Worm (Caenorhabditis elegans): ENCODE results near the gene mks-5.

DNA sequence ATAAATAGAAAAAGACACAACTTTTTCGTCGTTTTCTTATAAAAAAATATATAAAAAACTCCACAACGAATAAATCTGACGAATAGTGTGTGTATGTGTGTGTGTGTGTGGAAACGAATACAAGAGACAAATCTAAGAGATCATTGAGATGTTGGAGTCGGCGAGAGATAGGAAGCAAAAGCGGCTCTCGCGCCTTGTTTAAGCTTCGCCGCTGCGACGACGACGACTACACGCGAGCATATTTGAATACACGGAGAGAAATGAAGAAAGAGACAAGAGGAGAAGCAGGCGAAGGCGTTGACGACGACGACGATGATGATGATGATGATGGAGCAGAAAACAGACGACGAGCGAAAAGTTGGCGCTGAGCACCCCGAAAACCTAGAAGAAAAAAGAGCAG lies 24.8 kb downstream of the mks-5 start:
- TF ChIP-seq zim-3 (tag; optimal IDR thresholded peaks at IDR 0.05) (no peak), ama-1 (optimal IDR thresholded peaks at IDR 0.05) (no peak), ama-1 (GFP tag; optimal IDR thresholded peaks at IDR 0.05) (no peak), dpl-1 (GFP tag; optimal IDR thresholded peaks at IDR 0.05) (no peak), hmg-20 (GFP tag; IDR thresholded peaks at IDR 0.05) (no peak), F52B5.7 (tag; optimal IDR thresholded peaks at IDR 0.05) (no peak), let-526 (GFP tag; IDR thresholded peaks at IDR 0.05) (no peak), unc-62 (GFP tag; optimal IDR thresholded peaks at IDR 0.05) (no peak)

Data from whole organism, young adult.